Worm (Caenorhabditis elegans) whole organism, early embryonic: ENCODE results near the gene C23H4.8.

Source experiments
- B0310.2 ChIP-seq: sonication (generic microtip); optimal IDR thresholded peaks from 2 replicates; lab custom pipeline; 2016; ENCODE audit warnings: mild to moderate bottlenecking, missing genetic modification characterization, missing compliant biosample characterization
- F13C5.2 ChIP-seq: sonication (generic microtip); optimal IDR thresholded peaks from 2 replicates; lab custom pipeline; 2017; ENCODE audit warnings: mild to moderate bottlenecking, missing genetic modification characterization, inconsistent platforms, missing compliant biosample characterization
- aly-1 ChIP-seq: sonication (generic microtip); optimal IDR thresholded peaks from 2 replicates; lab custom pipeline; 2016; ENCODE audit warnings: missing genetic modification characterization, missing compliant biosample characterization
- ama-1 ChIP-seq: fragments of 150-350 bp; optimal IDR thresholded peaks from 2 replicates; lab custom pipeline; 2014
- ceh-13 ChIP-seq: fragments of 200-800 bp; sonication (Bioruptor generic); optimal IDR thresholded peaks from 2 replicates; lab custom pipeline; 2018; ENCODE audit warnings: mild to moderate bottlenecking, missing genetic modification characterization, missing compliant biosample characterization
- ceh-36 ChIP-seq: sonication (generic microtip); optimal IDR thresholded peaks from 2 replicates; lab custom pipeline; 2016; ENCODE audit warnings: missing genetic modification characterization, inconsistent platforms, missing compliant biosample characterization
- ets-7 ChIP-seq: sonication (generic microtip); optimal IDR thresholded peaks from 2 replicates; lab custom pipeline; 2016; ENCODE audit warnings: missing genotype, missing genetic modification characterization, missing compliant biosample characterization
- flt-1 ChIP-seq: fragments of 200-800 bp; sonication (Bioruptor generic); IDR thresholded peaks from 2 replicates; pipeline ENCODE4 v1.3.6; 2022; ENCODE audit warnings: missing genetic modification characterization, missing compliant biosample characterization
- hmbx-1 ChIP-seq: sonication (generic microtip); optimal IDR thresholded peaks from 2 replicates; lab custom pipeline; 2016; ENCODE audit warnings: mild to moderate bottlenecking, missing genetic modification characterization, missing compliant biosample characterization
- hmg-4 ChIP-seq: fragments of 200-800 bp; sonication (Bioruptor generic); optimal IDR thresholded peaks from 2 replicates; lab custom pipeline; 2018; ENCODE audit warnings: mild to moderate bottlenecking, missing genetic modification characterization, missing compliant biosample characterization
- hnd-1 ChIP-seq: sonication (generic microtip); optimal IDR thresholded peaks from 2 replicates; lab custom pipeline; 2016; ENCODE audit warnings: missing genetic modification characterization, missing compliant biosample characterization
- pes-1 ChIP-seq: fragments of 200-800 bp; sonication (Bioruptor generic); IDR thresholded peaks from 2 replicates; pipeline ENCODE4 v1.3.6; 2022; ENCODE audit warnings: missing genetic modification reagents, missing genetic modification characterization, missing compliant biosample characterization
- scrt-1 ChIP-seq: fragments of 200-800 bp; sonication (Bioruptor generic); IDR thresholded peaks from 2 replicates; pipeline ENCODE4 v1.3.6; 2022; ENCODE audit warnings: missing genetic modification characterization, missing compliant biosample characterization
- sea-1 ChIP-seq: fragments of 200-800 bp; sonication (Bioruptor generic); conservative IDR thresholded peaks from 2 replicates; pipeline ENCODE4 v1.3.6; 2022; ENCODE audit warnings: missing genetic modification characterization, missing compliant biosample characterization
- tbx-11 ChIP-seq: fragments of 200-800 bp; sonication (Bioruptor generic); IDR thresholded peaks from 2 replicates; pipeline ENCODE4 v1.3.6; 2022; ENCODE audit warnings: missing genetic modification characterization, missing compliant biosample characterization
- tbx-37 ChIP-seq: fragments of 200-800 bp; sonication (Bioruptor generic); conservative IDR thresholded peaks from 2 replicates; pipeline ENCODE4 v1.3.6; 2022; ENCODE audit warnings: missing genetic modification reagents, missing genetic modification characterization, missing compliant biosample characterization
- tra-4 ChIP-seq: sonication (generic microtip); optimal IDR thresholded peaks from 2 replicates; lab custom pipeline; 2017; ENCODE audit warnings: missing genetic modification characterization, missing compliant biosample characterization

C23H4.8 gene

DNA sequence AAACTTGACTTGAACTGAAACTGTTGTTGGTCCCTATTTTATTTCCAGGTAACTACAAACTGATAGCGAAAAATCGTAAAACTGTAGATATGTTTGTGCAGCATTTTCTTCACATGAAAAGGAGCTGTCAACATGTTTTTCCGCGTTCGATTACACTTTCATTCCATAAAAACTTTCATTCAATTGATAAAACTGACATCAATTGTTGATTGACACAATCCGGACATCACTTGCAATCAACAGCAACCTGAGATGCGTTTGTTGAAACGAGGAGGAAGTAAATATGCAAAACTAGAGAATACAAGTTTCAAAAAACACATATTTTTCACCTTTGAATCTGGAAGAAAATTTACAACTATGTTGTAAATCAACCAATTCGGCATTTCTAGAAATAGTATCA is 19.7 kb upstream of the C23H4.8 start:
- TF ChIP-seq sea-1 (no peak), aly-1 (tag; lab: Kevin White, UChicago) (no peak), ceh-36 (tag; lab: Kevin White, UChicago) (no peak), F13C5.2 (tag; lab: Kevin White, UChicago) (no peak), ceh-13 (GFP tag; lab: Kevin White, UChicago) (no peak), B0310.2 (tag; lab: Kevin White, UChicago) (no peak), hmbx-1 (no peak), tbx-37 (GFP tag; lab: Robert Waterston, UW) (no peak), pes-1 (GFP tag; lab: Robert Waterston, UW) (no peak), flt-1 (GFP tag; lab: Robert Waterston, UW) (no peak), tbx-11 (GFP tag; lab: Robert Waterston, UW) (no peak), hnd-1 (no peak), ama-1 (lab: Kevin White, UChicago) (no peak), ets-7 (no peak), tra-4 (no peak), scrt-1 (GFP tag; lab: Robert Waterston, UW) (no peak), hmg-4 (no peak)

DNA sequence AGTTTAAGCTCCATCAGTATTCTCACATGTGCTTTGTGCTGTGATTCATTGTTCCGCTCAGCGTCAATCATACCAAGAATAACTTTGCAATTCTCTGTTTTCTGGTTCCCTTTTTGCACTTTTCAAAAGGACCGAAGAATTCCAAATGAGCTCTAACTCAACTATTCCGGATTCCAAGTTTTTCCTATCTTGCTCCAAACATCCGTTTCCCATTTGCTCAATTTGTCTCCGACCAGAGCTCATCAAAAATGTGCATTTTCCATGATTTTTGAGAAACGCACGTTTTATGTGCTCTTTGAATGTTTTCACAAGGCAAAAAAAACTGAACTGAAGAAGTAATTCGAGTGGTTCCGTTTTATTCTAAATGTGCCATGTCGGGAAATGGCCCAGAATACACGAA is 18.7 kb upstream of the C23H4.8 start:
- no peak for TF ChIP-seq scrt-1 (GFP tag; lab: Robert Waterston, UW)
- no peak for TF ChIP-seq tbx-11 (GFP tag; lab: Robert Waterston, UW)
- no peak for TF ChIP-seq hnd-1
- no peak for TF ChIP-seq tra-4
- TF ChIP-seq ceh-36 (tag; lab: Kevin White, UChicago) = no peak
- TF ChIP-seq sea-1 = no peak
- no peak for TF ChIP-seq ets-7
- no peak for TF ChIP-seq ceh-13 (GFP tag; lab: Kevin White, UChicago)
- TF ChIP-seq aly-1 (tag; lab: Kevin White, UChicago) = no peak
- TF ChIP-seq ama-1 (lab: Kevin White, UChicago) = no peak
- no peak for TF ChIP-seq hmbx-1
- TF ChIP-seq tbx-37 (GFP tag; lab: Robert Waterston, UW) = no peak
- TF ChIP-seq pes-1 (GFP tag; lab: Robert Waterston, UW) = no peak
- TF ChIP-seq flt-1 (GFP tag; lab: Robert Waterston, UW) = no peak
- no peak for TF ChIP-seq F13C5.2 (tag; lab: Kevin White, UChicago)
- no peak for TF ChIP-seq hmg-4
- TF ChIP-seq B0310.2 (tag; lab: Kevin White, UChicago) = no peak

DNA sequence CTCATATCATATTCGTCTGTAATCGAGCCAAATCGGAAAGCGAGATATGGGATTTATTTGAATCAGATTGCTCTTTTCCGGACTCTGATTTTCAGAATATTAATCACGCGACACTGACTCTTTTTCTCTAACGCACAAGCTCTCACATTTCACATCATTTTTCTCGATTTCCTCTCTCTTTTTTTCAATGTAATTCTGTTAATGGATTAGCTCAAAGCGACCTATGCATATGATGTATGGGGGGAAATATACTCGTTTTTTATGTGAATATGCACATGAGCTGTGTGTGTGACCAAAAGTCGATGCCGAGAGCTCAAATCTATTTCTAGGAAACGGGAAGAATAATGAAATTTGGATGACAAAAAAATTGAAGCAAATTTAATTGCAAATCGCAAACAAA is 16.5 kb upstream of the C23H4.8 start:
- no peak for TF ChIP-seq tbx-37 (GFP tag; lab: Robert Waterston, UW)
- no peak for TF ChIP-seq ets-7
- no peak for TF ChIP-seq sea-1
- TF ChIP-seq tra-4 = no peak
- no peak for TF ChIP-seq hmg-4
- no peak for TF ChIP-seq pes-1 (GFP tag; lab: Robert Waterston, UW)
- no peak for TF ChIP-seq aly-1 (tag; lab: Kevin White, UChicago)
- no peak for TF ChIP-seq B0310.2 (tag; lab: Kevin White, UChicago)
- no peak for TF ChIP-seq F13C5.2 (tag; lab: Kevin White, UChicago)
- no peak for TF ChIP-seq ceh-13 (GFP tag; lab: Kevin White, UChicago)
- no peak for TF ChIP-seq hmbx-1
- TF ChIP-seq ama-1 (lab: Kevin White, UChicago) = no peak
- TF ChIP-seq tbx-11 (GFP tag; lab: Robert Waterston, UW) = no peak

DNA sequence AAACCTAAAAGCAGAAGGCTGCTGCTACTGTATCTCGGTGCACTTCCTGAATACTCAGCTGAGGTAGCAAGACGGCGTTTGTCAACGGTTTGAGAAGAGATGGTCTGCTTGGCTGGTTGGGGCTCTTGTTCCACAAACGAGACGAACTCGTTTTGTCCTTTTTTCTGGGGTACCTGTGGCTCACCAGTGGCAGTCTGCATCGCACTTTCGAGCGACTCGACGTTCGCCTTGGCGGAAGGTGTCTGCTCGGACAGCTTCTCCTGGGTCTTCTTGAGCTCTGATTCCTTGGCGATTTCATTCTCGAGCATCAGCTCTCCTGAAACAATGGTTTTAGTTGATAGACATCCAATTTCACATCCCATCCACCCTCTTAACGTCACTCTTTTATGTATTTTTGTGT is 15.6 kb upstream of the C23H4.8 start:
- no peak for TF ChIP-seq tbx-37 (GFP tag; lab: Robert Waterston, UW)

DNA sequence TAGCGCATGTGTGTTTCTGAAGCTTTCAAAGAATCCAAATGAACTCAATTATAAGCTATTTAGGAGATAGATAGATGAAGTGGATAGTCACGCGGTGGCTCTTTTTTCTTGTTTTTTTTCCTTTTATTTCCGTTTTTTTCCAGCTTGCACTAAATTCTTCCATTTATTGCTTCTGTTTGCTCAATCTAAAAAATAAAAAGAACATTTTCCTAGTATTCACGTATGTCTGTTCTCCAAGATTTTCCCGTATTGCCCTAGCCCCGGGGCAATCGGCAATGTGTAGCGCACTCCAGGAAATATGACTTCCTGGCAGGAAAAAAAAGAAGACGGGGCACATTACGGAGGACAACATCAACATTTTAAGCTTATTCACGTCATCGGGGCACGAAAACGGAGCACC is 15.2 kb upstream of the C23H4.8 start:
- TF ChIP-seq tbx-37 (GFP tag; lab: Robert Waterston, UW) (no peak), B0310.2 (tag; lab: Kevin White, UChicago) (no peak), ets-7 (no peak), hnd-1 (no peak), ama-1 (lab: Kevin White, UChicago) (no peak), sea-1 (no peak), aly-1 (tag; lab: Kevin White, UChicago) (no peak), flt-1 (GFP tag; lab: Robert Waterston, UW) (no peak), tbx-11 (GFP tag; lab: Robert Waterston, UW) (no peak), tra-4 (no peak), hmbx-1 (no peak), ceh-36 (tag; lab: Kevin White, UChicago) (no peak), F13C5.2 (tag; lab: Kevin White, UChicago) (no peak), ceh-13 (GFP tag; lab: Kevin White, UChicago) (no peak)

DNA sequence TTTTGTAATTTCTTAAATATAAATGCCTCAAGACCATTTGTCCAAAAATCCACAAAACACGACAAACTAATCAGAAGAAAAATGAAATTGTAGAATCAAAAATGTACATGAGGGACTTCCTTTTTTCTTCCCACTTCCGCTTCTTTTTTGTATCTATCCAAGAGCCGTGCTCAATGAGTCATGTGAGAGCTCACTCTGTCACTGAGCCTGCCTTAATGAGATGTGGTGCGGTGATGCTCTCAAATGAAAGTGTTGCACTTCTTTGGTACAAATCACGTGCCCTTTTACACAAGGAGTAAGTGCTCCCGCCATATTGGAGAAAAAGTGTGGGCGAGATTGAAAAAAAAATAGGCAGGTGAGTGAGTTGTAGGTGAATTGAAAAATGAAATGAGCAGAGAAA is 12.7 kb upstream of the C23H4.8 start:
- TF ChIP-seq F13C5.2 (tag; lab: Kevin White, UChicago) (no peak), tra-4 (no peak), hmbx-1 (no peak), hnd-1 (no peak), ets-7 (no peak), ceh-13 (GFP tag; lab: Kevin White, UChicago) (no peak), aly-1 (tag; lab: Kevin White, UChicago) (no peak), pes-1 (GFP tag; lab: Robert Waterston, UW) (no peak), B0310.2 (tag; lab: Kevin White, UChicago) (no peak), tbx-11 (GFP tag; lab: Robert Waterston, UW) (no peak), tbx-37 (GFP tag; lab: Robert Waterston, UW) (no peak), sea-1 (no peak)

DNA sequence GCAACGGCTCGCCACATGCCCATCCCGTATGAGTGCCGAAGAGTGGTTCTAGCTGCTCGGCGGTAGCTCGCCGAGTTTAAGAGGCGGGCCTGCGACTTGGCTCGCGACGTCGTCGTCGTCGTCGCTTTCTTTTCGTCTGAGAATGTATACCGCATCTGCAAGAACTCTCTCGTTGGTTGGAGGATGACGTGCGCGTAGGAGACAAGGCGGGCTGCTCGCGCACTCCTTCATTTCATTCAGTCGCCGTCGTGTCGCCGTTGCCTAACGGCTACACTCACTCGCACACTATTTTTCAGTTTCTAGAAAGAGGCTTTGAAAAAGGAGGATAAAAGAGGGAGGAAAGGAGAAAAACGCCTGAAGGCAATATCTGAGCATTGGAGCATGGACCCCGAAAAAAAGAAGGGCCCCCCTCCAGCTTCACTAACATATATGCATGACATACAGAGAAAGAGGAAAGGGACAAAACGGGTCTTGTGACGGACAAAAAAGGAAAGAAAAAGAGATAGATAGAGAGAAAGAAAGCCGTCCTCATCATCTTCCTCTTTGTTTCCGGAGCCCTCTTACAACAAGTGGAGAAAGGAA is 11.5 kb upstream of the C23H4.8 start:
- TF ChIP-seq F13C5.2 (tag; lab: Kevin White, UChicago) (peak; percentile 24), tbx-11 (GFP tag; lab: Robert Waterston, UW) (no peak)

DNA sequence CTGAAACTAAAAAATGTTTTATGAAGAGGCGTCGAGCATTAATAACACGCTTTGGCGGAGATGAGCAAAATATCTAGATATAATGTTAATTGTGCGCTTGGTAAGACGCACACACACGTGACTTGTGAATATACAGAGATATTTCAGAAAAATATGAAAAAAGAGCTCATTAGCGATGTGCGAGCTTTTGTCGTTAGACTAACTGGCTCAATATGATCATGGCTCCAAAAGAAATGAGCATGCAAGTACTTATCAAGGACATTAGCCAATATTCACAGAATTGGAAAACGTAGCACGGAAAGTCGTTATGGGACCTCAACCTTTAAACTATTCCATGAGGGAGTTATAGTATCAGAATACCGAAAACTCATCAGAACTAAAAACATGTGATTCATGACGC is 10.0 kb upstream of the C23H4.8 start:
- TF ChIP-seq hmg-4 = no peak
- TF ChIP-seq sea-1 = no peak
- TF ChIP-seq F13C5.2 (tag; lab: Kevin White, UChicago) = no peak
- TF ChIP-seq scrt-1 (GFP tag; lab: Robert Waterston, UW) = no peak
- no peak for TF ChIP-seq tra-4
- no peak for TF ChIP-seq ceh-36 (tag; lab: Kevin White, UChicago)
- no peak for TF ChIP-seq ceh-13 (GFP tag; lab: Kevin White, UChicago)
- no peak for TF ChIP-seq tbx-11 (GFP tag; lab: Robert Waterston, UW)
- no peak for TF ChIP-seq hnd-1
- no peak for TF ChIP-seq ama-1 (lab: Kevin White, UChicago)
- TF ChIP-seq aly-1 (tag; lab: Kevin White, UChicago) = no peak
- no peak for TF ChIP-seq pes-1 (GFP tag; lab: Robert Waterston, UW)
